Worm (Caenorhabditis elegans): Measurements from ENCODE around the gene Y102A11A.3.

- TF ChIP-seq pha-4 (tag; optimal IDR thresholded peaks at IDR 0.05), result no peak
- TF ChIP-seq aly-2 (tag; optimal IDR thresholded peaks at IDR 0.05), result no peak
- no peak for TF ChIP-seq eor-1 (tag; optimal IDR thresholded peaks at IDR 0.05)
- TF ChIP-seq elt-2 (tag; optimal IDR thresholded peaks at IDR 0.05), result no peak
- TF ChIP-seq ceh-82 (tag; optimal IDR thresholded peaks at IDR 0.05), result no peak
- no peak for TF ChIP-seq ama-1 (optimal IDR thresholded peaks at IDR 0.05)
- no peak for TF ChIP-seq daf-12 (tag; optimal IDR thresholded peaks at IDR 0.05)
- TF ChIP-seq nhr-76 (tag; optimal IDR thresholded peaks at IDR 0.05), result no peak
- TF ChIP-seq nhr-11 (tag; optimal IDR thresholded peaks at IDR 0.05), result no peak
These were observed 20.4 kb downstream of the Y102A11A.3 start, which contains the start of gene smex-2 for ce11 chrX:2039358-2039757.

Measured in whole organism, L3 larva.